Worm (Caenorhabditis elegans): ENCODE results near the gene msp-78.
"Not testable (repeated sequence)": the region's sequence is repeated elsewhere in the genome, so short reads cannot be mapped to it uniquely, and the experiment has no call there.

msp-78 gene

ce11 chrIV:9757425-9757740, 12.5 kb upstream of the msp-78 start, which contains the start of gene nhr-97:
Gene nhr-97, plus strand, starts transcription at chrIV:9757641.
- TF ChIP-seq zag-1 (tag; optimal IDR thresholded peaks at IDR 0.05), result no peak
- TF ChIP-seq nhr-237 (tag; optimal IDR thresholded peaks at IDR 0.05), result no peak
- no peak for TF ChIP-seq unc-39 (tag; optimal IDR thresholded peaks at IDR 0.05)
- no peak for TF ChIP-seq nhr-129 (tag; optimal IDR thresholded peaks at IDR 0.05)
- TF ChIP-seq aly-2 (tag; optimal IDR thresholded peaks at IDR 0.05), result no peak
- TF ChIP-seq unc-62 (GFP tag; optimal IDR thresholded peaks at IDR 0.05), result no peak
- TF ChIP-seq crh-2 (tag; optimal IDR thresholded peaks at IDR 0.05), result no peak
- no peak for TF ChIP-seq ceh-82 (tag; optimal IDR thresholded peaks at IDR 0.05)
- no peak for TF ChIP-seq R02D3.7 (tag; optimal IDR thresholded peaks at IDR 0.05)
- TF ChIP-seq egl-27 (tag; optimal IDR thresholded peaks at IDR 0.05), result no peak
- TF ChIP-seq nhr-23 (tag; optimal IDR thresholded peaks at IDR 0.05), result no peak
- no peak for TF ChIP-seq ceh-16 (tag; optimal IDR thresholded peaks at IDR 0.05)
- TF ChIP-seq sma-3 (GFP tag; optimal IDR thresholded peaks at IDR 0.05), result no peak
- TF ChIP-seq sem-4 (tag; optimal IDR thresholded peaks at IDR 0.05), result no peak
- no peak for TF ChIP-seq lin-11 (tag; optimal IDR thresholded peaks at IDR 0.05)
- TF ChIP-seq blmp-1 (tag; optimal IDR thresholded peaks at IDR 0.05; ENCODE audit: insufficient read depth), result no peak
- TF ChIP-seq nhr-10 (tag; optimal IDR thresholded peaks at IDR 0.05), result no peak
- no peak for TF ChIP-seq ztf-11 (tag; optimal IDR thresholded peaks at IDR 0.05)

- peak; percentile 2 for TF ChIP-seq F13H6.1 (tag; optimal IDR thresholded peaks at IDR 0.05)
- no peak for TF ChIP-seq ceh-82 (tag; optimal IDR thresholded peaks at IDR 0.05)
- TF ChIP-seq crh-2 (tag; optimal IDR thresholded peaks at IDR 0.05), result peak; percentile 19
- TF ChIP-seq nhr-129 (tag; optimal IDR thresholded peaks at IDR 0.05), result peak; percentile 3
- no peak for TF ChIP-seq fos-1 (tag; optimal IDR thresholded peaks at IDR 0.05)
- no peak for TF ChIP-seq mbf-1 (tag; optimal IDR thresholded peaks at IDR 0.05)
- TF ChIP-seq nhr-6 (tag; optimal IDR thresholded peaks at IDR 0.05), result no peak
Observed at ce11 chrIV:9761751-9762150, 8.1 kb upstream of the msp-78 start.

- TF ChIP-seq peb-1 (tag; optimal IDR thresholded peaks at IDR 0.05), result no peak
- TF ChIP-seq fos-1 (tag; optimal IDR thresholded peaks at IDR 0.05), result peak; percentile 85
- TF ChIP-seq Y55F3AM.14 (GFP tag; optimal IDR thresholded peaks at IDR 0.05), result no peak
- peak; percentile 1 for TF ChIP-seq egl-27 (tag; optimal IDR thresholded peaks at IDR 0.05)
- no peak for TF ChIP-seq mab-5 (tag; optimal IDR thresholded peaks at IDR 0.05)
- TF ChIP-seq ceh-16 (tag; optimal IDR thresholded peaks at IDR 0.05), result no peak
- no peak for TF ChIP-seq dmd-4 (tag; optimal IDR thresholded peaks at IDR 0.05)
- no peak for TF ChIP-seq gmeb-1 (tag; optimal IDR thresholded peaks at IDR 0.05)
- TF ChIP-seq C34F6.9 (tag; optimal IDR thresholded peaks at IDR 0.05), result no peak
- TF ChIP-seq ama-1 (optimal IDR thresholded peaks at IDR 0.05), result no peak
Observed at ce11 chrIV:9762667-9763173, 7.1 kb upstream of the msp-78 start.

- TF ChIP-seq nhr-6 (tag; optimal IDR thresholded peaks at IDR 0.05) (no peak), zag-1 (tag; optimal IDR thresholded peaks at IDR 0.05) (no peak), lin-13 (GFP tag; optimal IDR thresholded peaks at IDR 0.05) (no peak), unc-55 (GFP tag; optimal IDR thresholded peaks at IDR 0.05) (no peak), elt-1 (tag; optimal IDR thresholded peaks at IDR 0.05) (no peak), peb-1 (tag; optimal IDR thresholded peaks at IDR 0.05) (no peak), dmd-4 (tag; optimal IDR thresholded peaks at IDR 0.05) (no peak), nhr-21 (tag; optimal IDR thresholded peaks at IDR 0.05) (no peak), nhr-77 (tag; optimal IDR thresholded peaks at IDR 0.05) (no peak), ZK546.5 (tag; optimal IDR thresholded peaks at IDR 0.05) (no peak), lin-11 (tag; optimal IDR thresholded peaks at IDR 0.05) (no peak), nhr-129 (tag; optimal IDR thresholded peaks at IDR 0.05) (no peak), F13H6.1 (tag; optimal IDR thresholded peaks at IDR 0.05) (no peak), unc-62 (GFP tag; optimal IDR thresholded peaks at IDR 0.05) (no peak), egl-27 (tag; optimal IDR thresholded peaks at IDR 0.05) (no peak)
Observed at ce11 chrIV:9766250-9766649, 3.6 kb upstream of the msp-78 start, which contains the start of gene ssp-36. Gene ssp-36, minus strand, starts transcription at chrIV:9766350.

- not testable (repeated sequence) for TF ChIP-seq ama-1 (optimal IDR thresholded peaks at IDR 0.05); ceh-82 (tag; optimal IDR thresholded peaks at IDR 0.05); fos-1 (tag; optimal IDR thresholded peaks at IDR 0.05)
Observed at ce11 chrIV:9767054-9767453, 2.8 kb upstream of the msp-78 start, which contains the start of gene msp-79. Gene msp-79, minus strand, starts transcription at chrIV:9767154.
